Fruit fly (Drosophila melanogaster): ENCODE measurements around the gene Acbp4.

Acbp4 gene

dm6 chr3L:7151521-7152465 lies 23.7 kb upstream of the Acbp4 start (continued):
- no peak for TF ChIP-seq CG4707 (GFP tag; optimal IDR thresholded peaks at IDR 0.05)
- peak; percentile 41 for TF ChIP-seq CG6272 (GFP tag; IDR thresholded peaks at IDR 0.05)
- no peak for TF ChIP-seq CG1233 (GFP tag; optimal IDR thresholded peaks at IDR 0.05)
- TF ChIP-seq tup (GFP tag; optimal IDR thresholded peaks at IDR 0.05): no peak
- peak; percentile 69; the same call in 2 of the 3 replicates for TF ChIP-seq CG34422 (GFP tag; IDR thresholded peaks at IDR 0.05)
- no peak for TF ChIP-seq Hr51 (GFP tag; optimal IDR thresholded peaks at IDR 0.05)
- TF ChIP-seq ac (GFP tag; optimal IDR thresholded peaks at IDR 0.05): no peak
- no peak for TF ChIP-seq CG4328 (GFP tag; optimal IDR thresholded peaks at IDR 0.05)
- TF ChIP-seq CG3847 (GFP tag; IDR thresholded peaks at IDR 0.05): 0 out of 2 replicates have a peak, but pooled peaks have one; percentile 31
- TF ChIP-seq disco-r (GFP tag; optimal IDR thresholded peaks at IDR 0.05): no peak
- no peak for TF ChIP-seq btn (GFP tag; optimal IDR thresholded peaks at IDR 0.05)
- TF ChIP-seq CG32767 (GFP tag; IDR thresholded peaks at IDR 0.05): peak; percentile 53; the same call in 1 of the 2 replicates
- no peak for TF ChIP-seq ems (GFP tag; optimal IDR thresholded peaks at IDR 0.05)
- no peak for TF ChIP-seq CG4854 (GFP tag; optimal IDR thresholded peaks at IDR 0.05)
- TF ChIP-seq Elba2 (GFP tag; optimal IDR thresholded peaks at IDR 0.05): no peak
- no peak for TF ChIP-seq CG11456 (GFP tag; IDR thresholded peaks at IDR 0.05)
- TF ChIP-seq CG3163 (GFP tag; optimal IDR thresholded peaks at IDR 0.05): no peak
- TF ChIP-seq CG13287 (GFP tag; IDR thresholded peaks at IDR 0.05; ENCODE audit: partially characterized antibody): no peak
- peak; percentile 2 for TF ChIP-seq CG6254 (GFP tag; optimal IDR thresholded peaks at IDR 0.05)
- peak; percentile 32; the same call in 1 of the 2 replicates for TF ChIP-seq ap (GFP tag; IDR thresholded peaks at IDR 0.05)
- no peak for TF ChIP-seq Gug (GFP tag; IDR thresholded peaks at IDR 0.05)
- TF ChIP-seq Chrac-16 (GFP tag; optimal IDR thresholded peaks at IDR 0.05): peak; percentile 51
- peak; percentile 75; the same call in 2 of the 3 replicates for TF ChIP-seq ken (GFP tag; IDR thresholded peaks at IDR 0.05)
- peak; percentile 49; the same call in 1 of the 2 replicates for TF ChIP-seq Ptx1 (GFP tag; IDR thresholded peaks at IDR 0.05)
- no peak for TF ChIP-seq pnt (GFP tag; optimal IDR thresholded peaks at IDR 0.05)
- peak; percentile 51 for TF ChIP-seq CoRest (tag; optimal IDR thresholded peaks at IDR 0.05)
- TF ChIP-seq lab (GFP tag; optimal IDR thresholded peaks at IDR 0.05): no peak
- no peak for TF ChIP-seq ab (GFP tag; optimal IDR thresholded peaks at IDR 0.05)
- TF ChIP-seq CG12299 (tag; optimal IDR thresholded peaks at IDR 0.05): no peak
- TF ChIP-seq CG8089 (GFP tag; optimal IDR thresholded peaks at IDR 0.05): no peak
- no peak for TF ChIP-seq sc (optimal IDR thresholded peaks at IDR 0.05)
- peak; percentile 72 for TF ChIP-seq sc (GFP tag; optimal IDR thresholded peaks at IDR 0.05)
- no peak for TF ChIP-seq CG13894 (tag; optimal IDR thresholded peaks at IDR 0.05)
- no peak for TF ChIP-seq Antp (GFP tag; optimal IDR thresholded peaks at IDR 0.05)
- TF ChIP-seq so (GFP tag; IDR thresholded peaks at IDR 0.05): peak; percentile 8; the same call in 1 of the 3 replicates
- TF ChIP-seq Atf-2 (GFP tag; optimal IDR thresholded peaks at IDR 0.05): no peak
- no peak for TF ChIP-seq CG9437 (GFP tag; optimal IDR thresholded peaks at IDR 0.05)
- no peak for TF ChIP-seq Bdp1 (GFP tag; optimal IDR thresholded peaks at IDR 0.05)
- TF ChIP-seq CG11247 (GFP tag; IDR thresholded peaks at IDR 0.05): 0 out of 2 replicates have a peak, but pooled peaks have one; percentile 33
- no peak for TF ChIP-seq yki (optimal IDR thresholded peaks at IDR 0.05)
- TF ChIP-seq nom (GFP tag; optimal IDR thresholded peaks at IDR 0.05): no peak
- TF ChIP-seq CG34376 (GFP tag; optimal IDR thresholded peaks at IDR 0.05): no peak
- no peak for TF ChIP-seq CG3838 (GFP tag; optimal IDR thresholded peaks at IDR 0.05)
- no peak for TF ChIP-seq CG10565 (GFP tag; optimal IDR thresholded peaks at IDR 0.05)
- peak; percentile 24 for TF ChIP-seq Atf3 (GFP tag; optimal IDR thresholded peaks at IDR 0.05)
- no peak for TF ChIP-seq CG3726 (GFP tag; IDR thresholded peaks at IDR 0.05)
- TF ChIP-seq CG18764 (GFP tag; optimal IDR thresholded peaks at IDR 0.05): peak; percentile 45
- TF ChIP-seq unc-4 (GFP tag; IDR thresholded peaks at IDR 0.05; ENCODE audit: partially characterized antibody): no peak
- TF ChIP-seq Tbp (GFP tag; optimal IDR thresholded peaks at IDR 0.05): no peak

Data from whole organism, embryonic.